Worm (Caenorhabditis elegans) whole organism, L1 larva: ENCODE results near the gene scly-1.

Experiments
- dpl-1 ChIP-seq, 3 experiments: fragments of 150-350 bp in 2 of 3; sonication (generic microtip) in 1 of 3; optimal IDR thresholded peaks; 2 replicates each; lab custom pipeline; 2014 to 2017; ENCODE audit warnings: missing biosample characterization in 3 of 3, missing genetic modification characterization in 3 of 3, missing genetic modification reagents in 3 of 3
- elt-3 ChIP-seq, 6 experiments: fragments of 150-350 bp in 1 of 6; sonication (generic microtip); optimal IDR thresholded peaks; 2 replicates each; lab custom pipeline; 2017 to 2018; ENCODE audit warnings: missing biosample characterization in 6 of 6, missing genetic modification characterization in 6 of 6, inconsistent platforms in 1 of 6
- mdl-1 ChIP-seq, 2 experiments: fragments of 150-350 bp; optimal IDR thresholded peaks; 2 replicates each; lab custom pipeline; 2014 to 2017; ENCODE audit warnings: missing biosample characterization in 2 of 2, missing genetic modification characterization in 2 of 2, inconsistent platforms in 1 of 2
- nhr-20 ChIP-seq: sonication (generic microtip); optimal IDR thresholded peaks from 2 replicates; lab custom pipeline; 2016; ENCODE audit warnings: mild to moderate bottlenecking, missing genetic modification characterization, missing compliant biosample characterization
- nhr-90 ChIP-seq: sonication (generic microtip); optimal IDR thresholded peaks from 2 replicates; lab custom pipeline; 2016; ENCODE audit warnings: mild to moderate bottlenecking, missing genetic modification characterization, missing compliant biosample characterization; ENCODE audit not compliant: poor library complexity
- skn-1 ChIP-seq: fragments of 150-350 bp; optimal IDR thresholded peaks from 2 replicates; lab custom pipeline; 2014; ENCODE audit warnings: missing biosample characterization, missing genetic modification characterization
- zip-4 ChIP-seq: fragments of 200-800 bp; sonication (Bioruptor generic); optimal IDR thresholded peaks from 2 replicates; lab custom pipeline; 2018; ENCODE audit warnings: mild to moderate bottlenecking, missing genetic modification characterization, moderate library complexity, missing compliant biosample characterization

DNA sequence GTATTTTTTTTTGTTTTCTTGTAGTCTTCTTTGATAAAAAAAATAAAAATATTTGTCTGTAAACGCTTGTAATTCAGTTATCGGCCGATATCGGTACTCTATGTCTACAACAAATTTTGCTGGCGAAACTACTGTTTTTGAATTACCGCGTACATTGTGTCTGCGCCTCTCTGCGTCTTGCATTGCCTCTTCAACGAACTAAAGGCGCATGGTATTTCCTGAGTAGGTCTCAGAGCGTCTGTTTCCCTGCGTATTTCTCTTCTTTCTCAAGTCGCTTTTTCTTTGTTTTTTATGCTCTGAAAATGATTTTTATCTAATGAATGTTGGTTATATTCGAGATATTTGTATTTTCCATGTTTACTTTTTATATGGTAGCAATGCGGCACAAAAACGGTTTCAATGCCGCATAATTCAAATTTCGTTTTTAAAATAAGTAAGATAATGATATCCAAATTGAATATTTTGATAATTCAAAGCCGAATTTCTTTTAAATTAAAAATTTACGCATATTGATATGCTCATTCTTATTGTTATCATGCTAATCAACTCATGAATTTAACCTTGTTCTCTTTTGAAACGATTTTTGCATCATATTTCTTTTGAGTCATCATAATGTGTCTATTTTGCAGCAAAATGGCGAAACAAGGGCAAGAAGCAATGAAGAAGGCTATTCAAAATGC lies 30.0 kb downstream of the scly-1 start, which contains the start of gene phb-2:
- peak; percentile 97 to 98 (median 97) for TF ChIP-seq dpl-1 (GFP tag; optimal IDR thresholded peaks at IDR 0.05; lab: Kevin White, UChicago)
- TF ChIP-seq zip-4 (GFP tag; lab: Kevin White, UChicago) = no peak
- peak; percentile 87 for TF ChIP-seq skn-1 (tag; lab: Kevin White, UChicago)
- TF ChIP-seq elt-3 (tag; optimal IDR thresholded peaks at IDR 0.05; lab: Kevin White, UChicago) = peak in 2 of 6 experiments; percentile 59 to 73
- TF ChIP-seq nhr-20 (tag; lab: Kevin White, UChicago) = peak; percentile 79
- peak; percentile 73 for TF ChIP-seq nhr-90
- TF ChIP-seq mdl-1 (tag; optimal IDR thresholded peaks at IDR 0.05; lab: Kevin White, UChicago) = peak in 1 of 2 experiments; percentile 78
